Worm (Caenorhabditis elegans): ENCODE measurements around the gene cutl-25.
A peak's percentile ranks its signal among the peaks of the same experiment; 100 is the strongest.

The cutl-25 gene

DNA sequence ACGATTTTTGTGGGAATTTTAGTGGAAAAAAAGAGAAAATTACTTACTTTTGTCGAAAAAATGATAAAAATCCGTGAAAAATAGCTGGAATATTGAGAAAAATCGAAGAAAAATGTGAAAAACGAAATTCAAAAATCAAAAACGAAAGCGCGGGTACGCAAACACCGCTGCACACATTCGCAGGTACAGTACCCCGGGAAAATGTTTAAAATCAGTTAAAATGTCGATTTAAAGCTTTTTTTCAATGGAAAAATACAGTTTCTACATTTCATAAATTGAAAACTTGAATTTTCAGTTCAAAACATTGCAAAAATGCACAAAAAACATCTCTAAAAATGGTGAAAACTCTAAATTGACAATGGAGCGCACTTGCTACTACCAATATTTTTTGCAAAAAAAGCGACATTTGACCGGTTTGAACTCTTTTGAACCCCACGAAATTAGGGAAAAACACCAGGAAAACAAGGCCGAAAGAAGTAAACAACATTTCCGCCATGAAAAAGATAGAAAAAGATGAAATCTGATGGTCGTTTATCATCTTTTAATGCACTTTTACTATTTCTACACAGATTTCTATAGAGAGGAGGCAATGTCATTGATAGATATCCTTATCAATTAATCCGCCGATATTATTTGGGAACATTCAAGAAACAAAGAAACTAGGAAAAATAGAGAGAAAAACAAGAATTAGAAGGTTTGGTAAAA is 6.1 kb downstream of the cutl-25 start, which contains the start of gene daf-2 (continued):
- no peak for TF ChIP-seq C34B4.2 (tag; optimal IDR thresholded peaks at IDR 0.05)
- TF ChIP-seq xbp-1 (tag; optimal IDR thresholded peaks at IDR 0.05), result no peak
- no peak for TF ChIP-seq Y116A8C.19 (tag; optimal IDR thresholded peaks at IDR 0.05; ENCODE audit: borderline replicate concordance)
- no peak for TF ChIP-seq pqm-1 (tag; optimal IDR thresholded peaks at IDR 0.05)
- TF ChIP-seq nhr-20 (tag; optimal IDR thresholded peaks at IDR 0.05), result no peak
- TF ChIP-seq ceh-88 (GFP tag; IDR thresholded peaks at IDR 0.05), result no peak
- TF ChIP-seq rnt-1 (tag; optimal IDR thresholded peaks at IDR 0.05), result no peak
- no peak for TF ChIP-seq irx-1 (tag; optimal IDR thresholded peaks at IDR 0.05)

DNA sequence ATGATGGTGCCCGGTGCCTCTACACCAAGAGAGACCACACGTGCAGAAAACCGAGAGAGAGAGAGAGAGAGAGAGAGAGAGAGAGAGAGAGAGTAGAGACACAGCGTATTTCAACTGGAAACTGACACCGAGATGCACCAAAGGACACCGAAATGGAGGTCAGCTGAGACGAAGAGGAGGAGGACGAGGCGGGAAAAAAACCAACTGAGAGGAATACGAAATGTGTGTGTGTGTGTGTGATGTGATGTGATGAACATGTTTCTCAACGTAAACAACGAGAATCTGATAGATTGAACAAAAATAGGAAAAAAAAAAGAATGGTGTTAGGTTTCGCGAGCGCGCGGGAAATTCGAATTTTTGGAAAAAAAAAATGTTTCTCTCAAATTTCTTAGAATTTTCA is 9.6 kb downstream of the cutl-25 start:
- TF ChIP-seq alr-1 (tag; optimal IDR thresholded peaks at IDR 0.05; ENCODE audit: borderline replicate concordance), result no peak
- TF ChIP-seq nhr-11 (tag; optimal IDR thresholded peaks at IDR 0.05), result no peak
- no peak for TF ChIP-seq ceh-63 (GFP tag; optimal IDR thresholded peaks at IDR 0.05)
- no peak; the same call in 1 of the 2 replicates for TF ChIP-seq ceh-88 (GFP tag; IDR thresholded peaks at IDR 0.05)
- TF ChIP-seq dpl-1 (GFP tag; optimal IDR thresholded peaks at IDR 0.05), result peak; percentile 60 to 73 (median 62)
- TF ChIP-seq zip-4 (GFP tag; optimal IDR thresholded peaks at IDR 0.05), result no peak
- TF ChIP-seq lin-15B (tag; optimal IDR thresholded peaks at IDR 0.05), result peak; percentile 20
- peak; percentile 26 for TF ChIP-seq pax-3 (tag; optimal IDR thresholded peaks at IDR 0.05)
- TF ChIP-seq ceh-90 (tag; optimal IDR thresholded peaks at IDR 0.05), result no peak
- peak in 2 of 3 experiments; percentile 25 to 61 for TF ChIP-seq ceh-82 (tag; optimal IDR thresholded peaks at IDR 0.05)
- TF ChIP-seq egl-13 (tag; optimal IDR thresholded peaks at IDR 0.05), result peak; percentile 42
- TF ChIP-seq unc-130 (tag; optimal IDR thresholded peaks at IDR 0.05), result no peak
- TF ChIP-seq C34B4.2 (tag; optimal IDR thresholded peaks at IDR 0.05), result no peak
- TF ChIP-seq nhr-90 (tag; optimal IDR thresholded peaks at IDR 0.05; ENCODE audit: poor library complexity), result peak; percentile 39
- no peak for TF ChIP-seq dsc-1 (tag; optimal IDR thresholded peaks at IDR 0.05)
- TF ChIP-seq mab-9 (GFP tag; IDR thresholded peaks at IDR 0.05), result peak; percentile 7; the same call in 1 of the 2 replicates
- no peak for TF ChIP-seq sptf-1 (tag; optimal IDR thresholded peaks at IDR 0.05)
- no peak for TF ChIP-seq rnt-1 (tag; optimal IDR thresholded peaks at IDR 0.05)
- TF ChIP-seq nhr-28 (tag; optimal IDR thresholded peaks at IDR 0.05), result no peak
- TF ChIP-seq mep-1 (tag; optimal IDR thresholded peaks at IDR 0.05), result peak; percentile 28
- no peak for TF ChIP-seq zag-1 (tag; optimal IDR thresholded peaks at IDR 0.05)
- TF ChIP-seq nhr-77 (tag; optimal IDR thresholded peaks at IDR 0.05), result no peak
- TF ChIP-seq fkh-4 (tag; optimal IDR thresholded peaks at IDR 0.05; ENCODE audit: borderline replicate concordance), result no peak
- TF ChIP-seq hlh-17 (GFP tag; optimal IDR thresholded peaks at IDR 0.05; ENCODE audit: borderline replicate concordance), result no peak
- TF ChIP-seq C16A3.4 (tag; optimal IDR thresholded peaks at IDR 0.05), result peak; percentile 60
- TF ChIP-seq grh-1 (GFP tag; IDR thresholded peaks at IDR 0.05), result 0 out of 2 replicates have a peak, but pooled peaks have one; percentile 27
- no peak for TF ChIP-seq hpl-2 (GFP tag; optimal IDR thresholded peaks at IDR 0.05)
- TF ChIP-seq mdl-1 (tag; optimal IDR thresholded peaks at IDR 0.05), result peak; percentile 4 to 91
- TF ChIP-seq vab-15 (tag; optimal IDR thresholded peaks at IDR 0.05), result no peak
- no peak for TF ChIP-seq lir-3 (tag; optimal IDR thresholded peaks at IDR 0.05; ENCODE audit: poor library complexity)
- TF ChIP-seq nhr-20 (tag; optimal IDR thresholded peaks at IDR 0.05), result peak; percentile 73
- TF ChIP-seq ama-1 (optimal IDR thresholded peaks at IDR 0.05), result no peak
- TF ChIP-seq snpc-4 (tag; optimal IDR thresholded peaks at IDR 0.05), result peak; percentile 11
- no peak for TF ChIP-seq F16B12.6 (tag; optimal IDR thresholded peaks at IDR 0.05)
- no peak for TF ChIP-seq nhr-76 (tag; optimal IDR thresholded peaks at IDR 0.05)
- TF ChIP-seq ces-1 (GFP tag; optimal IDR thresholded peaks at IDR 0.05), result no peak
- TF ChIP-seq elt-3 (tag; optimal IDR thresholded peaks at IDR 0.05), result no peak
- no peak for TF ChIP-seq tlp-1 (tag; optimal IDR thresholded peaks at IDR 0.05)
- no peak for TF ChIP-seq nhr-237 (tag; optimal IDR thresholded peaks at IDR 0.05)
- TF ChIP-seq nhr-84 (tag; optimal IDR thresholded peaks at IDR 0.05), result no peak
- TF ChIP-seq lin-13 (GFP tag; optimal IDR thresholded peaks at IDR 0.05), result peak; percentile 40
- TF ChIP-seq fos-1 (tag; optimal IDR thresholded peaks at IDR 0.05), result peak; percentile 16
- no peak for TF ChIP-seq sup-37 (GFP tag; optimal IDR thresholded peaks at IDR 0.05)
- TF ChIP-seq Y116A8C.19 (tag; optimal IDR thresholded peaks at IDR 0.05; ENCODE audit: borderline replicate concordance), result no peak
- no peak for TF ChIP-seq fkh-10 (GFP tag; optimal IDR thresholded peaks at IDR 0.05)
- TF ChIP-seq irx-1 (tag; optimal IDR thresholded peaks at IDR 0.05), result peak; percentile 44
- no peak for TF ChIP-seq aly-2 (tag; optimal IDR thresholded peaks at IDR 0.05)

Measured in whole organism, L1 larva.